Fruit fly (Drosophila melanogaster) whole organism, pupa: ENCODE data around the gene TrpA1.

Experiments
- CG8159 ChIP-seq: fragments of 200-800 bp; sonication (Bioruptor generic); optimal IDR thresholded peaks from 3 replicates; lab custom pipeline; 2018; ENCODE audit warnings: missing biosample characterization, mild to moderate bottlenecking, missing genetic modification characterization, moderate library complexity
- CG8301 ChIP-seq: fragments of 200-800 bp; sonication (Bioruptor generic); optimal IDR thresholded peaks from 2 replicates; lab custom pipeline; 2018; ENCODE audit warnings: missing biosample characterization, mild to moderate bottlenecking, missing genetic modification characterization
- EcR ChIP-seq: fragments of 200-800 bp; sonication (Bioruptor generic); optimal IDR thresholded peaks from 3 replicates; lab custom pipeline; 2019; ENCODE audit warnings: missing biosample characterization, missing genetic modification characterization, mild to moderate bottlenecking, moderate library complexity, missing genetic modification reagents
- Ets98B ChIP-seq: fragments of 200-800 bp; sonication (Bioruptor generic); IDR thresholded peaks from 2 replicates; pipeline ENCODE4 v1.3.6; 2022; ENCODE audit warnings: missing biosample characterization, missing genetic modification characterization
- Snoo ChIP-seq: fragments of 200-800 bp; sonication (Bioruptor generic); optimal IDR thresholded peaks from 3 replicates; lab custom pipeline; 2017; ENCODE audit warnings: missing biosample characterization, mild to moderate bottlenecking, missing genetic modification characterization, inconsistent platforms
- rn ChIP-seq: fragments of 200-800 bp; sonication (Bioruptor generic); IDR thresholded peaks from 2 replicates; pipeline ENCODE4 v1.3.6; 2022; ENCODE audit warnings: missing biosample characterization, missing genetic modification characterization

DNA sequence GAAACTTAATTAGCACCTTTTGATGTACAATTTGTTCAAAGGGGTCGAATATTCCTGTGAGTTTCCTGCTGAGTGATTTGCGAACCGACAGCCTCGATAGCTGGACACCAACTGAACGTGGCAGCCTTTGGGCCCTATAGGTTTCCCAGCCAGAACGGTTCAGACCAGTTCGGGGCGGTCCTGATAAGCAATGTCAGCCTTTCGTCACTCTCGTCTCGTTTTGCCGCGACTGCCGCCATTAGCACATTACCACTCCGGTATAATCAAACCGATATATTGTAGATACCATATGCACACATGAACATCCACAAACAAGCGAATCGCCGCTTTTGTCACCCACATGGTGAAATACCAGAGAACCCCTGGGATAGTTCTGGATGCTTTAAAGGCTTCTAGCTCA lies at the start of gene TrpA1:
- TF ChIP-seq Snoo, result no peak
- no peak for TF ChIP-seq CG8159 (tag; lab: Kevin White, UChicago)
- no peak for TF ChIP-seq Ets98B (GFP tag; lab: Robert Waterston, UW)
- no peak for TF ChIP-seq CG8301 (tag; lab: Kevin White, UChicago)
- no peak for TF ChIP-seq rn (GFP tag; lab: Robert Waterston, UW)
- TF ChIP-seq EcR (GFP tag; lab: Kevin White, UChicago), result no peak
